Worm (Caenorhabditis elegans) whole organism, L1 larva: Measurements from ENCODE around the gene C48A7.16.

ENCODE experiments used
- ama-1 ChIP-seq: fragments of 150-350 bp; optimal IDR thresholded peaks from 2 replicates; lab custom pipeline; 2014
- ceh-90 ChIP-seq: sonication (generic microtip); optimal IDR thresholded peaks from 2 replicates; lab custom pipeline; 2016; ENCODE audit warnings: missing genetic modification characterization, missing compliant biosample characterization
- dpl-1 ChIP-seq, 3 experiments: fragments of 150-350 bp in 2 of 3; sonication (generic microtip) in 1 of 3; optimal IDR thresholded peaks; 2 replicates each; lab custom pipeline; 2014 to 2017; ENCODE audit warnings: missing biosample characterization in 3 of 3, missing genetic modification characterization in 3 of 3, missing genetic modification reagents in 3 of 3
- dsc-1 ChIP-seq: sonication (generic microtip); optimal IDR thresholded peaks from 2 replicates; lab custom pipeline; 2016; ENCODE audit warnings: mild to moderate bottlenecking, missing genetic modification characterization, missing compliant biosample characterization
- efl-1 ChIP-seq, 4 experiments: fragments of 150-350 bp; optimal IDR thresholded peaks in 3 of 4; peaks in 1 of 4; 1 replicate in 1 of 4; 2 replicates in 3 of 4; lab custom pipeline; 2014; ENCODE audit warnings: missing biosample characterization in 2 of 4, missing genetic modification characterization in 2 of 4, missing genetic modification reagents in 2 of 4
- efl-3 ChIP-seq: fragments of 200-800 bp; sonication (Bioruptor generic); optimal IDR thresholded peaks from 2 replicates; lab custom pipeline; 2018; ENCODE audit warnings: mild to moderate bottlenecking, missing genetic modification characterization, missing compliant biosample characterization
- egl-13 ChIP-seq: sonication (generic microtip); optimal IDR thresholded peaks from 2 replicates; lab custom pipeline; 2016; ENCODE audit warnings: missing genotype, missing genetic modification reagents, missing genetic modification characterization, missing compliant biosample characterization
- elt-2 ChIP-seq: sonication (generic microtip); optimal IDR thresholded peaks from 2 replicates; lab custom pipeline; 2016; ENCODE audit warnings: missing genetic modification characterization, mild to moderate bottlenecking, inconsistent platforms, missing compliant biosample characterization, missing genetic modification reagents
- ets-5 ChIP-seq: fragments of 200-800 bp; sonication (Bioruptor generic); IDR thresholded peaks from 2 replicates; pipeline ENCODE4 v1.3.6; 2022; ENCODE audit warnings: missing genetic modification characterization, missing compliant biosample characterization
- fkh-10 ChIP-seq: sonication (generic microtip); optimal IDR thresholded peaks from 2 replicates; lab custom pipeline; 2017; ENCODE audit warnings: missing biosample characterization, missing genetic modification reagents, missing genetic modification characterization
- grh-1 ChIP-seq: fragments of 200-800 bp; sonication (Bioruptor generic); IDR thresholded peaks from 2 replicates; pipeline ENCODE4 v1.3.6; 2022; ENCODE audit warnings: missing genetic modification reagents, missing genetic modification characterization, missing compliant biosample characterization
- hlh-4 ChIP-seq: sonication (generic microtip); optimal IDR thresholded peaks from 2 replicates; lab custom pipeline; 2016; ENCODE audit warnings: mild to moderate bottlenecking, missing genetic modification characterization, missing compliant biosample characterization
- isw-1 ChIP-seq: fragments of 200-800 bp; sonication (Bioruptor generic); IDR thresholded peaks from 2 replicates; pipeline ENCODE4 v1.3.6; 2022; ENCODE audit warnings: missing genetic modification characterization, missing compliant biosample characterization
- lin-14 ChIP-seq: fragments of 200-800 bp; sonication (Bioruptor generic); optimal IDR thresholded peaks from 2 replicates; lab custom pipeline; 2018; ENCODE audit warnings: mild to moderate bottlenecking, missing genetic modification characterization, moderate library complexity, missing compliant biosample characterization
- lir-3 ChIP-seq: sonication (generic microtip); optimal IDR thresholded peaks from 2 replicates; lab custom pipeline; 2016; ENCODE audit warnings: mild to moderate bottlenecking, missing genetic modification characterization, moderate library complexity, missing compliant biosample characterization; ENCODE audit not compliant: poor library complexity
- mab-9 ChIP-seq: fragments of 200-800 bp; sonication (Bioruptor generic); IDR thresholded peaks from 2 replicates; pipeline ENCODE4 v1.3.6; 2022; ENCODE audit warnings: missing genetic modification reagents, missing genetic modification characterization, missing compliant biosample characterization
- mdl-1 ChIP-seq, 2 experiments: fragments of 150-350 bp; optimal IDR thresholded peaks; 2 replicates each; lab custom pipeline; 2014 to 2017; ENCODE audit warnings: missing biosample characterization in 2 of 2, missing genetic modification characterization in 2 of 2, inconsistent platforms in 1 of 2
- mef-2 ChIP-seq: fragments of 150-350 bp; optimal IDR thresholded peaks from 2 replicates; lab custom pipeline; 2014; ENCODE audit warnings: missing biosample characterization, missing genetic modification characterization
- mep-1 ChIP-seq: fragments of 150-350 bp; optimal IDR thresholded peaks from 2 replicates; lab custom pipeline; 2014; ENCODE audit warnings: missing biosample characterization, missing genetic modification characterization
- nhr-12 ChIP-seq: sonication (generic microtip); optimal IDR thresholded peaks from 2 replicates; lab custom pipeline; 2017; ENCODE audit warnings: missing biosample characterization, missing genetic modification characterization
- nhr-19 ChIP-seq: fragments of 200-800 bp; sonication (Bioruptor generic); conservative IDR thresholded peaks from 2 replicates; pipeline ENCODE4 v1.3.6; 2022; ENCODE audit warnings: missing genetic modification characterization, missing compliant biosample characterization
- nhr-47 ChIP-seq: sonication (generic microtip); optimal IDR thresholded peaks from 2 replicates; lab custom pipeline; 2016; ENCODE audit warnings: mild to moderate bottlenecking, missing genetic modification characterization, moderate library complexity, missing compliant biosample characterization
- nhr-76 ChIP-seq: sonication (generic microtip); optimal IDR thresholded peaks from 2 replicates; lab custom pipeline; 2017; ENCODE audit warnings: missing biosample characterization, missing genetic modification characterization
- nhr-84 ChIP-seq: sonication (generic microtip); optimal IDR thresholded peaks from 2 replicates; lab custom pipeline; 2017; ENCODE audit warnings: missing biosample characterization, missing genetic modification characterization
- nhr-85 ChIP-seq: sonication (generic microtip); peaks from one replicate; lab custom pipeline; 2016; ENCODE audit warnings: missing genetic modification characterization, inconsistent platforms, missing compliant biosample characterization
- pag-3 ChIP-seq: sonication (generic microtip); optimal IDR thresholded peaks from 2 replicates; lab custom pipeline; 2017; ENCODE audit warnings: missing genetic modification characterization, mild to moderate bottlenecking, missing compliant biosample characterization, antibody characterized with exemption, borderline replicate concordance; ENCODE audit not compliant: insufficient read depth
- rnt-1 ChIP-seq: sonication (generic microtip); optimal IDR thresholded peaks from 2 replicates; lab custom pipeline; 2016; ENCODE audit warnings: mild to moderate bottlenecking, missing genetic modification characterization, moderate library complexity, missing compliant biosample characterization
- skn-1 ChIP-seq: fragments of 150-350 bp; optimal IDR thresholded peaks from 2 replicates; lab custom pipeline; 2014; ENCODE audit warnings: missing biosample characterization, missing genetic modification characterization
- snu-23 ChIP-seq: sonication (generic microtip); optimal IDR thresholded peaks from 2 replicates; lab custom pipeline; 2016; ENCODE audit warnings: missing genetic modification characterization, missing compliant biosample characterization
- sox-4 ChIP-seq: sonication (generic microtip); optimal IDR thresholded peaks from 2 replicates; lab custom pipeline; 2016; ENCODE audit warnings: missing genetic modification characterization, missing compliant biosample characterization
- sptf-1 ChIP-seq: fragments of 150-350 bp; optimal IDR thresholded peaks from 2 replicates; lab custom pipeline; 2014; ENCODE audit warnings: missing biosample characterization, missing genetic modification characterization
- tbx-2 ChIP-seq: sonication (generic microtip); optimal IDR thresholded peaks from 2 replicates; lab custom pipeline; 2016; ENCODE audit warnings: missing genetic modification characterization, missing compliant biosample characterization
- unc-62 ChIP-seq: fragments of 150-350 bp; optimal IDR thresholded peaks from 2 replicates; lab custom pipeline; 2014; ENCODE audit warnings: missing biosample characterization, missing genetic modification reagents, missing genetic modification characterization
- unc-86 ChIP-seq: sonication (generic microtip); optimal IDR thresholded peaks from 2 replicates; lab custom pipeline; 2016; ENCODE audit warnings: missing genetic modification characterization, missing compliant biosample characterization
- xbp-1 ChIP-seq: sonication (generic microtip); optimal IDR thresholded peaks from 2 replicates; lab custom pipeline; 2016; ENCODE audit warnings: missing genetic modification characterization, missing compliant biosample characterization
- zag-1 ChIP-seq: fragments of 150-350 bp; optimal IDR thresholded peaks from 2 replicates; lab custom pipeline; 2014; ENCODE audit warnings: missing biosample characterization, missing genetic modification characterization
- ztf-11 ChIP-seq, 2 experiments: sonication (generic microtip); optimal IDR thresholded peaks; 2 replicates each; lab custom pipeline; 2016 to 2017; ENCODE audit warnings: missing genetic modification characterization in 2 of 2, missing biosample characterization in 1 of 2, missing compliant biosample characterization in 1 of 2

Gene C48A7.16

ce11 chrIV:7402077-7402476 is 3.2 kb upstream of the C48A7.16 start (continued):
- TF ChIP-seq xbp-1 (tag; lab: Kevin White, UChicago) (peak; percentile 62), zag-1 (tag; lab: Kevin White, UChicago) (peak; percentile 40), lir-3 (tag; lab: Kevin White, UChicago) (peak; percentile 10), nhr-19 (GFP tag; lab: Robert Waterston, UW) (peak; percentile 64), dsc-1 (tag; lab: Kevin White, UChicago) (peak; percentile 72), rnt-1 (tag; lab: Kevin White, UChicago) (peak; percentile 58)

DNA sequence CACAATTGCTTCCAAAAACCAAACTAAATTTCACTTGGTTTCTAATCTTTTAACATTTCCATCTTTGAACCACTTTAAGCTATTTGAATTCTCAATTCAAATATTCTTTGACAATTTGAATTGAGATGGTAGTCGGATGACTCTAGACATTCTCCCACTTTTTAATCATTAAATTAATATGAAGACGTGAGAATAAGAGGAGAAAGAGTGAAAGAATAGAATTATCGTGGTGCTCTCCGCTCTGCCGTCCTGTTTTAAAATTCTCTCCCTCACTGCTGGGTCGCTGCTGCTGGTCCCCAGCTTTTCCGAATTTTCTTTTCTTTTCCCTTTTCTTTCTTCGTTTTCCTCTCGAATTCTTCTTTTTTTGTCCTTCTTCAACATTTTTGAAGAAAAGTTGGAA is 1.9 kb upstream of the C48A7.16 start:
- TF ChIP-seq lin-14 (GFP tag; lab: Kevin White, UChicago), result peak; percentile 14
- TF ChIP-seq elt-2, result no peak

DNA sequence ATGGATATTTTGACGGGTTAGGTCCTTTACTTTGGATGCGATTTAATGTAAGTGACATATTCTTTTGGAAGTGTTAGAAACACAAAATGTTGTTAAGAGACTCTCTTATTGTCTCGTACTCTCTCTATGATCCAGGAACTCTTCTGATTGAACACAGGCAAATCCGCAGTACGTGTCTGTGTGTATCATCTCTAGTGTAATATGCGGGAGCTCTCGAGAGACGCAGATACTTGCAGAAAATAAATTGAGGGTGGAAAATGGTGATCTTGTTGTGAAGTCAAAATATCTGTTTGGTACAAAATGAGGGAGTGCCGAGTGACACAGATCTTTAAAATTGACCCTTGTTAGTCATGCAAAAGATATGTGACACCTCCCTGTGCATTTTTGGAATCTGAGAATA is 1.4 kb downstream of the C48A7.16 start:
- TF ChIP-seq lin-14 (GFP tag; lab: Kevin White, UChicago) (peak; percentile 64), nhr-76 (tag; lab: Kevin White, UChicago) (no peak), dsc-1 (tag; lab: Kevin White, UChicago) (peak; percentile 11), egl-13 (tag; lab: Kevin White, UChicago) (no peak), grh-1 (no peak), pag-3 (tag; lab: Kevin White, UChicago) (peak; percentile 31)

DNA sequence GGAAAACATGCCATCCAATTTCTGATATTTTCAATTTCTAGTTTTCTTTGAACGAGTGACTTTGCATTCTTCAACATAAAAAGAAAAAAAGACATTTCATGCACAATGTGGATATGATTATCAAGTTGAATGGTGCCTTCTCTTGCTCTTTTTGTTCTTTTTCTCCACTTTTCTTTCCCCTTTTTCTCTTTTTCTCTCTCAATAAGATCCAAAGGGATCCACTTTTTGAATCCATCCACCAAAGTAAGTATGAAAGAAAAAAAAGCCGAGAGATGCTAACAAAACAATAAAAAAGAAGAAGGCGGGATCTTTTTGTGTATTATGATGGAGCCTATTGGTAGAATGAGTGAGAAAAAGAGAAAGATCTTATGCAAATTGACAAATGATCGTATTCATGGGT is 2.0 kb downstream of the C48A7.16 start:
- no peak for TF ChIP-seq dpl-1 (GFP tag; optimal IDR thresholded peaks at IDR 0.05; lab: Kevin White, UChicago)
- TF ChIP-seq ets-5 (GFP tag; lab: Robert Waterston, UW), result no peak
- no peak for TF ChIP-seq nhr-12 (tag; lab: Kevin White, UChicago)
- no peak for TF ChIP-seq mab-9
- TF ChIP-seq nhr-85, result no peak
- TF ChIP-seq unc-86, result no peak
- no peak for TF ChIP-seq mdl-1 (tag; optimal IDR thresholded peaks at IDR 0.05; lab: Kevin White, UChicago)
- TF ChIP-seq lin-14 (GFP tag; lab: Kevin White, UChicago), result peak; percentile 32
- peak; percentile 20 for TF ChIP-seq fkh-10 (GFP tag; lab: Kevin White, UChicago)
- no peak for TF ChIP-seq lir-3 (tag; lab: Kevin White, UChicago)
- no peak for TF ChIP-seq ceh-90 (tag; lab: Kevin White, UChicago)

ce11 chrIV:7413573-7413972 is 8.3 kb downstream of the C48A7.16 start:
- TF ChIP-seq dsc-1 (tag; lab: Kevin White, UChicago), result peak; percentile 36
- no peak for TF ChIP-seq egl-13 (tag; lab: Kevin White, UChicago)

DNA sequence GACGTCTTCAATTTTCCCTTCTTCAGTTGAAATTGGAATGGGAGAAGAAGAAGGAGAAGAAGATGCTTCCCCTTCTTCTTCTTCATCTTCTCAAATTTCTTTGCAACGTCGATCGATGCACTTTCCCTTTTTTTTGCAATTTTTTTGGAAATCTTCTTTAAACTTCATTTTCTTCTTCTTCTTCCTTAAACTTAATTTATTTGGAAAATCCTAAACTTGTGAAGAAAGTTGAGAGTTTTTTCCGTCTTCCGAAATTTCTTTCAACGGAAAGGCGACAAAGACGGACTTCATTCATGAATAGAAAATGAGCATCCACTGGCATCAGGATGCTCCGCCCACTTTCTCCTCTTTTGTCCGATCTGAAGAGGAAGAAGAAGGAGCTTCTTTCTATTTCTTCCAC is 8.9 kb downstream of the C48A7.16 start:
- no peak for TF ChIP-seq egl-13 (tag; lab: Kevin White, UChicago)
- peak; percentile 7 for TF ChIP-seq tbx-2 (tag; lab: Kevin White, UChicago)
- peak; percentile 89 for TF ChIP-seq fkh-10 (GFP tag; lab: Kevin White, UChicago)
- peak; percentile 75 for TF ChIP-seq lin-14 (GFP tag; lab: Kevin White, UChicago)

- TF ChIP-seq efl-3 (GFP tag; lab: Kevin White, UChicago), result no peak
- TF ChIP-seq nhr-84 (tag; lab: Kevin White, UChicago), result no peak
- no peak for TF ChIP-seq unc-62 (GFP tag; lab: Kevin White, UChicago)
These were observed 13.5 kb downstream of the C48A7.16 start, which contains the start of gene B0496.6 for ce11 chrIV:7418818-7419217. TSS of gene B0496.6 (plus strand) at chrIV:7419118.

DNA sequence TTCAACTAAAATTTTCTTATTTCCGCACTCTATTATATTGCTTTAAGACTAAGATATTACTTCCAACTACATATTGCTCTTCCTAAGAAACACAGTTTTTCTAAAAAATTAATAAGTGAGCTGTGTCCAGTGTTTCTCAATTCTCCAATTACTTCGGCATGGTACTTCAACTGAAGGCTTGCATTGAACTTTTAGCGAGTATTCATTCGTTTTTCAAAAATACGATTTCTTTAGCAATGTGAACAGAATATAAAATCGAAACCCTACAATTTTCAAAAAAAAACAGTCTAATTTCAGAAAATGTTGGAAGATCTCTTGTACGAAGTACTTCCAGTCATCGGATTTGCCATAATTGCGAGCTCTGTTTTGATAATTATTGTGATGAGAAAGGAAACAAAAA is 15.6 kb downstream of the C48A7.16 start, which contains the start of gene srtx-1:
Gene srtx-1, plus strand, starts transcription at position 301 of the 400 bp plus-strand sequence.
- no peak for TF ChIP-seq efl-1 (optimal IDR thresholded peaks at IDR 0.05; lab: Kevin White, UChicago)
- TF ChIP-seq efl-1 (GFP tag; optimal IDR thresholded peaks at IDR 0.05 in 1 of 2; lab: Kevin White, UChicago), result no peak
- TF ChIP-seq nhr-47, result no peak
- no peak for TF ChIP-seq ama-1
- TF ChIP-seq skn-1 (tag; lab: Kevin White, UChicago), result no peak
- no peak for TF ChIP-seq mef-2 (tag; lab: Kevin White, UChicago)
- no peak for TF ChIP-seq egl-13 (tag; lab: Kevin White, UChicago)
- no peak for TF ChIP-seq snu-23 (GFP tag; lab: Kevin White, UChicago)
- TF ChIP-seq sox-4 (tag; lab: Kevin White, UChicago), result no peak
- TF ChIP-seq hlh-4, result no peak
- TF ChIP-seq unc-86, result no peak
- TF ChIP-seq mep-1, result no peak
- no peak for TF ChIP-seq nhr-19 (GFP tag; lab: Robert Waterston, UW)
- no peak for TF ChIP-seq sptf-1 (tag; lab: Kevin White, UChicago)
- no peak for TF ChIP-seq ztf-11 (tag; optimal IDR thresholded peaks at IDR 0.05; lab: Kevin White, UChicago)
- TF ChIP-seq nhr-84 (tag; lab: Kevin White, UChicago), result no peak
- no peak for TF ChIP-seq isw-1 (GFP tag; lab: Robert Waterston, UW)
- no peak for TF ChIP-seq dpl-1 (GFP tag; optimal IDR thresholded peaks at IDR 0.05; lab: Kevin White, UChicago)
